Fruit fly (Drosophila melanogaster) whole organism, embryonic: ENCODE data around the gene MsrA.
A peak's percentile ranks its signal among the peaks of the same experiment; 100 is the strongest.

Experiments
- ATbp ChIP-seq: fragments of 200-800 bp; sonication (Bioruptor generic); optimal IDR thresholded peaks from 2 replicates; lab custom pipeline; 2017; ENCODE audit warnings: missing biosample characterization, mild to moderate bottlenecking, missing genetic modification characterization, missing genetic modification reagents
- CG10959 ChIP-seq: fragments of 200-800 bp; sonication (Bioruptor generic); IDR thresholded peaks from 2 replicates; pipeline ENCODE4 v1.3.6; 2022; ENCODE audit warnings: missing biosample characterization, missing genetic modification characterization
- CG12659 ChIP-seq: fragments of 200-800 bp; sonication (Bioruptor generic); optimal IDR thresholded peaks from 3 replicates; lab custom pipeline; 2017; ENCODE audit warnings: mild to moderate bottlenecking, missing biosample characterization, missing genetic modification reagents, missing genetic modification characterization
- CG14050 ChIP-seq: fragments of 200-800 bp; sonication (Bioruptor generic); IDR thresholded peaks from 3 replicates; pipeline ENCODE4 v1.3.6; 2022; ENCODE audit warnings: missing biosample characterization, missing genetic modification characterization
- CG1529 ChIP-seq: fragments of 200-800 bp; sonication (Bioruptor generic); optimal IDR thresholded peaks from 3 replicates; lab custom pipeline; 2018; ENCODE audit warnings: missing biosample characterization, missing genetic modification characterization
- CG15601 ChIP-seq: fragments of 200-800 bp; sonication (Bioruptor generic); optimal IDR thresholded peaks from 3 replicates; lab custom pipeline; 2019; ENCODE audit warnings: missing biosample characterization, mild to moderate bottlenecking, missing genetic modification characterization, moderate library complexity
- CG17328 ChIP-seq: fragments of 200-800 bp; sonication (Bioruptor generic); IDR thresholded peaks from 2 replicates; pipeline ENCODE4 v1.3.6; 2022; ENCODE audit warnings: missing biosample characterization, missing genetic modification characterization
- CG1832 ChIP-seq: fragments of 200-800 bp; sonication (Bioruptor generic); optimal IDR thresholded peaks from 2 replicates; lab custom pipeline; 2017; ENCODE audit warnings: missing biosample characterization, mild to moderate bottlenecking, missing genetic modification characterization, inconsistent platforms
- CG18764 ChIP-seq: fragments of 200-800 bp; sonication (Bioruptor generic); optimal IDR thresholded peaks from 3 replicates; lab custom pipeline; 2016; ENCODE audit warnings: missing biosample characterization, missing genetic modification characterization
- CG2116 ChIP-seq: fragments of 200-800 bp; sonication (Bioruptor generic); optimal IDR thresholded peaks from 3 replicates; lab custom pipeline; 2018; ENCODE audit warnings: missing biosample characterization, mild to moderate bottlenecking, missing genetic modification characterization
- CG34422 ChIP-seq: fragments of 200-800 bp; sonication (Bioruptor generic); IDR thresholded peaks from 3 replicates; pipeline ENCODE4 v1.3.6; 2022; ENCODE audit warnings: missing biosample characterization, missing genetic modification characterization
- CG6689 ChIP-seq: fragments of 200-800 bp; sonication (Bioruptor generic); IDR thresholded peaks from 2 replicates; pipeline ENCODE4 v1.3.6; 2022; ENCODE audit warnings: missing biosample characterization, missing genetic modification characterization
- CG7745 ChIP-seq: fragments of 200-800 bp; sonication (Bioruptor generic); optimal IDR thresholded peaks from 2 replicates; lab custom pipeline; 2018; ENCODE audit warnings: missing biosample characterization, mild to moderate bottlenecking, missing genetic modification characterization, moderate library complexity
- CG9215 ChIP-seq: fragments of 200-800 bp; sonication (Bioruptor generic); IDR thresholded peaks from 2 replicates; pipeline ENCODE4 v1.3.6; 2022; ENCODE audit warnings: missing biosample characterization, missing genetic modification characterization
- D19A ChIP-seq: fragments of 200-800 bp; optimal IDR thresholded peaks from 3 replicates; lab custom pipeline; 2019; ENCODE audit warnings: missing biosample characterization, mild to moderate bottlenecking, missing genetic modification characterization, moderate library complexity
- Dek ChIP-seq: fragments of 200-800 bp; sonication (Bioruptor generic); optimal IDR thresholded peaks from 3 replicates; lab custom pipeline; 2019; ENCODE audit warnings: missing biosample characterization, mild to moderate bottlenecking, missing genetic modification characterization, moderate library complexity
- Fer1 ChIP-seq: fragments of 200-800 bp; sonication (Bioruptor generic); optimal IDR thresholded peaks from 2 replicates; lab custom pipeline; 2017; ENCODE audit warnings: missing biosample characterization, mild to moderate bottlenecking, missing genetic modification characterization
- HHEX ChIP-seq: fragments of 200-800 bp; sonication (Bioruptor generic); optimal IDR thresholded peaks from 3 replicates; lab custom pipeline; 2017; ENCODE audit warnings: missing biosample characterization, mild to moderate bottlenecking, missing genetic modification characterization, missing genetic modification reagents
- MBD-R2 ChIP-seq: fragments of 200-800 bp; sonication (Bioruptor generic); IDR thresholded peaks from 2 replicates; pipeline ENCODE4 v1.3.6; 2022; ENCODE audit warnings: missing biosample characterization, missing genetic modification characterization
- Med ChIP-seq: fragments of 200-800 bp; sonication (Bioruptor generic); peaks from one replicate; lab custom pipeline; 2016; ENCODE audit warnings: missing biosample characterization, missing genetic modification characterization, mild to moderate bottlenecking, inconsistent platforms, moderate library complexity
- Mrtf ChIP-seq: fragments of 200-800 bp; sonication (Bioruptor generic); IDR thresholded peaks from 3 replicates; pipeline ENCODE4 v1.3.6; 2022; ENCODE audit warnings: missing biosample characterization, missing genetic modification characterization
- NC2α ChIP-seq: fragments of 200-800 bp; sonication (Bioruptor generic); optimal IDR thresholded peaks from 2 replicates; lab custom pipeline; 2016; ENCODE audit warnings: missing biosample characterization, missing genetic modification characterization
- Pdp1 ChIP-seq, 2 experiments: fragments of 200-800 bp; sonication (Bioruptor generic); optimal IDR thresholded peaks; 3 replicates each; lab custom pipeline; 2016; ENCODE audit warnings: missing biosample characterization in 2 of 2, missing genetic modification characterization in 2 of 2, mild to moderate bottlenecking in 1 of 2, moderate library complexity in 1 of 2
- Side ChIP-seq: fragments of 200-800 bp; sonication (Bioruptor generic); optimal IDR thresholded peaks from 2 replicates; lab custom pipeline; 2016; ENCODE audit warnings: missing biosample characterization, missing genetic modification characterization
- Trl ChIP-seq, 3 experiments: fragments of >200 bp in 2 of 3; fragments of 200-800 bp in 1 of 3; sonication (Bioruptor generic) in 1 of 3; optimal IDR thresholded peaks; 2 replicates in 1 of 3; 3 replicates in 2 of 3; lab custom pipeline; 2016 to 2017; ENCODE audit warnings: missing biosample characterization in 1 of 3, missing genetic modification characterization in 1 of 3
- Xbp1 ChIP-seq: fragments of 200-800 bp; sonication (Bioruptor generic); optimal IDR thresholded peaks from 3 replicates; lab custom pipeline; 2016; ENCODE audit warnings: missing biosample characterization, mild to moderate bottlenecking, missing genetic modification characterization
- ab ChIP-seq: fragments of 200-800 bp; sonication (Bioruptor generic); optimal IDR thresholded peaks from 2 replicates; lab custom pipeline; 2016; ENCODE audit warnings: missing biosample characterization, missing genetic modification characterization
- cad ChIP-seq: fragments of >200 bp; optimal IDR thresholded peaks from 2 replicates; lab custom pipeline; 2017; ENCODE audit warnings: missing biosample characterization, missing genetic modification characterization
- chinmo ChIP-seq: fragments of 200-800 bp; sonication (Bioruptor generic); IDR thresholded peaks from 4 replicates; pipeline ENCODE4 v1.3.6; 2022; ENCODE audit warnings: missing biosample characterization, missing genetic modification characterization; ENCODE audit not compliant: partially characterized antibody
- dan ChIP-seq: fragments of 200-800 bp; sonication (Bioruptor generic); IDR thresholded peaks from 2 replicates; pipeline ENCODE4 v1.3.6; 2022; ENCODE audit warnings: missing biosample characterization, missing genetic modification characterization
- ems ChIP-seq: fragments of 200-800 bp; sonication (Bioruptor generic); optimal IDR thresholded peaks from 3 replicates; lab custom pipeline; 2016; ENCODE audit warnings: missing biosample characterization, missing genetic modification characterization
- fru ChIP-seq: fragments of >200 bp; optimal IDR thresholded peaks from 2 replicates; lab custom pipeline; 2017
- her ChIP-seq: fragments of 200-800 bp; sonication (Bioruptor generic); optimal IDR thresholded peaks from 2 replicates; lab custom pipeline; 2016; ENCODE audit warnings: missing biosample characterization, missing genetic modification characterization
- hth ChIP-seq: fragments of >200 bp; optimal IDR thresholded peaks from 2 replicates; lab custom pipeline; 2017; ENCODE audit warnings: inconsistent platforms
- insv ChIP-seq, 2 experiments: fragments of 200-800 bp; sonication (Bioruptor generic); optimal IDR thresholded peaks; 3 replicates each; lab custom pipeline; 2016 to 2018; ENCODE audit warnings: missing biosample characterization in 2 of 2, missing genetic modification characterization in 2 of 2
- mirr ChIP-seq: fragments of 200-800 bp; sonication (Bioruptor generic); optimal IDR thresholded peaks from 3 replicates; lab custom pipeline; 2018; ENCODE audit warnings: missing biosample characterization, mild to moderate bottlenecking, missing genetic modification characterization
- nom ChIP-seq: fragments of 200-800 bp; sonication (Bioruptor generic); optimal IDR thresholded peaks from 2 replicates; lab custom pipeline; 2017; ENCODE audit warnings: missing biosample characterization, missing genetic modification characterization, mild to moderate bottlenecking, moderate library complexity, missing genetic modification reagents
- pb ChIP-seq: fragments of 200-800 bp; sonication (Bioruptor generic); optimal IDR thresholded peaks from 3 replicates; lab custom pipeline; 2016; ENCODE audit warnings: missing biosample characterization, missing genetic modification characterization
- pum ChIP-seq: fragments of 200-800 bp; sonication (Bioruptor generic); optimal IDR thresholded peaks from 2 replicates; lab custom pipeline; 2016; ENCODE audit warnings: missing biosample characterization, missing genetic modification characterization
- rib ChIP-seq: fragments of 200-800 bp; sonication (Bioruptor generic); IDR thresholded peaks from 2 replicates; pipeline ENCODE4 v1.3.6; 2022; ENCODE audit warnings: missing biosample characterization, missing genetic modification characterization
- schlank ChIP-seq: fragments of 200-800 bp; sonication (Bioruptor generic); optimal IDR thresholded peaks from 2 replicates; lab custom pipeline; 2018; ENCODE audit warnings: missing biosample characterization, mild to moderate bottlenecking, missing genetic modification characterization
- sens ChIP-seq: fragments of 200-800 bp; sonication (Bioruptor generic); peaks from one replicate; lab custom pipeline; 2016; ENCODE audit warnings: missing biosample characterization, missing genetic modification characterization
- seq ChIP-seq: fragments of 200-800 bp; sonication (Bioruptor generic); IDR thresholded peaks from 2 replicates; pipeline ENCODE4 v1.3.6; 2022; ENCODE audit warnings: missing biosample characterization, missing genetic modification characterization
- tap ChIP-seq: fragments of 200-800 bp; optimal IDR thresholded peaks from 3 replicates; lab custom pipeline; 2019; ENCODE audit warnings: missing biosample characterization, mild to moderate bottlenecking, missing genetic modification characterization, moderate library complexity
- tin ChIP-seq: fragments of 200-800 bp; sonication (Bioruptor generic); optimal IDR thresholded peaks from 3 replicates; lab custom pipeline; 2016; ENCODE audit warnings: missing biosample characterization, missing genetic modification characterization
- unc-4 ChIP-seq: fragments of 200-800 bp; sonication (Bioruptor generic); IDR thresholded peaks from 2 replicates; pipeline ENCODE4 v1.3.6; 2022; ENCODE audit warnings: missing biosample characterization, missing genetic modification characterization; ENCODE audit not compliant: partially characterized antibody

Gene MsrA

dm6 chr3L:15526712-15527111 lies 15.9 kb downstream of the MsrA start, which contains the start of gene CG33985 (continued):
- TF ChIP-seq CG18764 (GFP tag; lab: Kevin White, UChicago) (no peak), cad (GFP tag; lab: Kevin White, UChicago) (no peak), tin (GFP tag; lab: Kevin White, UChicago) (no peak), ATbp (GFP tag; lab: Kevin White, UChicago) (no peak), CG7745 (tag; lab: Kevin White, UChicago) (no peak), Side (GFP tag; lab: Kevin White, UChicago) (no peak)
- TF ChIP-seq, all 482 proteins: peak for 0

dm6 chr3L:15527416-15527815 lies 16.6 kb downstream of the MsrA start, which contains the start of gene CG42729:
Gene CG42729, minus strand, starts transcription at chr3L:15527516.
- TF ChIP-seq CG2116 (no peak), CG9215 (GFP tag; lab: Robert Waterston, UW) (no peak), NC2α (GFP tag; lab: Kevin White, UChicago) (no peak), ems (GFP tag; lab: Kevin White, UChicago) (no peak), Xbp1 (no peak), CG14050 (GFP tag; lab: Robert Waterston, UW) (no peak), unc-4 (GFP tag; lab: Robert Waterston, UW) (no peak), chinmo (GFP tag; lab: Robert Waterston, UW) (no peak), CG17328 (no peak), hth (lab: Kevin White, UChicago) (no peak), dan (GFP tag; lab: Robert Waterston, UW) (no peak), Dek (tag; lab: Kevin White, UChicago) (no peak), pb (GFP tag; lab: Kevin White, UChicago) (no peak), Mrtf (GFP tag; lab: Robert Waterston, UW) (no peak)

- TF ChIP-seq CG12659 (GFP tag; lab: Kevin White, UChicago), result no peak
- no peak for TF ChIP-seq seq (GFP tag; lab: Robert Waterston, UW)
- no peak for TF ChIP-seq tap
- no peak for TF ChIP-seq ab
- no peak for TF ChIP-seq MBD-R2 (GFP tag; lab: Robert Waterston, UW)
- no peak for TF ChIP-seq CG1832
- TF ChIP-seq rib, result no peak
- TF ChIP-seq pum (GFP tag; lab: Kevin White, UChicago), result no peak
- TF ChIP-seq her (GFP tag; lab: Kevin White, UChicago), result no peak
- TF ChIP-seq fru (lab: Kevin White, UChicago), result no peak
- no peak for TF ChIP-seq CG15601 (tag; lab: Kevin White, UChicago)
- TF ChIP-seq, all 482 proteins: peak for 0
Measured at dm6 chr3L:15528096-15528495, 17.2 kb downstream of the MsrA start, which contains the start of gene CG42728. Gene CG42728, minus strand, starts transcription at chr3L:15528196.

- TF ChIP-seq sens (GFP tag; lab: Kevin White, UChicago) (peak; percentile 7), CG6689 (GFP tag; lab: Robert Waterston, UW) (no peak)
Measured at dm6 chr3L:15529143-15529542, 18.3 kb downstream of the MsrA start, which contains the start of gene obst-H. Gene obst-H, minus strand, starts transcription at chr3L:15529243.

dm6 chr3L:15530071-15530470 lies 19.2 kb downstream of the MsrA start:
- TF ChIP-seq Fer1 (GFP tag; lab: Kevin White, UChicago) (no peak), Pdp1 (GFP tag; optimal IDR thresholded peaks at IDR 0.05; lab: Kevin White, UChicago) (no peak), HHEX (GFP tag; lab: Kevin White, UChicago) (no peak), insv (GFP tag; optimal IDR thresholded peaks at IDR 0.05; lab: Kevin White, UChicago) (no peak), CG1529 (GFP tag; lab: Kevin White, UChicago) (no peak), CG10959 (no peak), CG34422 (GFP tag; lab: Robert Waterston, UW) (no peak), D19A (tag; lab: Kevin White, UChicago) (peak; percentile 58), nom (GFP tag; lab: Kevin White, UChicago) (no peak), schlank (no peak), Trl (optimal IDR thresholded peaks at IDR 0.05; lab: Kevin White, UChicago) (no peak), Trl (GFP tag; optimal IDR thresholded peaks at IDR 0.05; lab: Kevin White, UChicago) (no peak), mirr (GFP tag; lab: Kevin White, UChicago) (no peak), pb (GFP tag; lab: Kevin White, UChicago) (no peak), Med (peak; percentile 66)
- TF ChIP-seq, all 482 proteins: peak for 2
